Worm (Caenorhabditis elegans) whole organism, early embryonic: ENCODE measurements around the gene gad-2.
"Not testable (repeated sequence)": the region's sequence is repeated elsewhere in the genome, so short reads cannot be mapped to it uniquely, and the experiment has no call there.

Experiments used
- B0310.2 ChIP-seq: sonication (generic microtip); optimal IDR thresholded peaks from 2 replicates; lab custom pipeline; 2016; ENCODE audit warnings: mild to moderate bottlenecking, missing genetic modification characterization, missing compliant biosample characterization
- F13C5.2 ChIP-seq: sonication (generic microtip); optimal IDR thresholded peaks from 2 replicates; lab custom pipeline; 2017; ENCODE audit warnings: mild to moderate bottlenecking, missing genetic modification characterization, inconsistent platforms, missing compliant biosample characterization
- aly-1 ChIP-seq: sonication (generic microtip); optimal IDR thresholded peaks from 2 replicates; lab custom pipeline; 2016; ENCODE audit warnings: missing genetic modification characterization, missing compliant biosample characterization
- ama-1 ChIP-seq: fragments of 150-350 bp; optimal IDR thresholded peaks from 2 replicates; lab custom pipeline; 2014
- ceh-13 ChIP-seq: fragments of 200-800 bp; sonication (Bioruptor generic); optimal IDR thresholded peaks from 2 replicates; lab custom pipeline; 2018; ENCODE audit warnings: mild to moderate bottlenecking, missing genetic modification characterization, missing compliant biosample characterization
- ceh-36 ChIP-seq: sonication (generic microtip); optimal IDR thresholded peaks from 2 replicates; lab custom pipeline; 2016; ENCODE audit warnings: missing genetic modification characterization, inconsistent platforms, missing compliant biosample characterization
- ets-7 ChIP-seq: sonication (generic microtip); optimal IDR thresholded peaks from 2 replicates; lab custom pipeline; 2016; ENCODE audit warnings: missing genotype, missing genetic modification characterization, missing compliant biosample characterization
- flt-1 ChIP-seq: fragments of 200-800 bp; sonication (Bioruptor generic); IDR thresholded peaks from 2 replicates; pipeline ENCODE4 v1.3.6; 2022; ENCODE audit warnings: missing genetic modification characterization, missing compliant biosample characterization
- hmbx-1 ChIP-seq: sonication (generic microtip); optimal IDR thresholded peaks from 2 replicates; lab custom pipeline; 2016; ENCODE audit warnings: mild to moderate bottlenecking, missing genetic modification characterization, missing compliant biosample characterization
- hmg-4 ChIP-seq: fragments of 200-800 bp; sonication (Bioruptor generic); optimal IDR thresholded peaks from 2 replicates; lab custom pipeline; 2018; ENCODE audit warnings: mild to moderate bottlenecking, missing genetic modification characterization, missing compliant biosample characterization
- hnd-1 ChIP-seq: sonication (generic microtip); optimal IDR thresholded peaks from 2 replicates; lab custom pipeline; 2016; ENCODE audit warnings: missing genetic modification characterization, missing compliant biosample characterization
- pes-1 ChIP-seq: fragments of 200-800 bp; sonication (Bioruptor generic); IDR thresholded peaks from 2 replicates; pipeline ENCODE4 v1.3.6; 2022; ENCODE audit warnings: missing genetic modification reagents, missing genetic modification characterization, missing compliant biosample characterization
- scrt-1 ChIP-seq: fragments of 200-800 bp; sonication (Bioruptor generic); IDR thresholded peaks from 2 replicates; pipeline ENCODE4 v1.3.6; 2022; ENCODE audit warnings: missing genetic modification characterization, missing compliant biosample characterization
- sea-1 ChIP-seq: fragments of 200-800 bp; sonication (Bioruptor generic); conservative IDR thresholded peaks from 2 replicates; pipeline ENCODE4 v1.3.6; 2022; ENCODE audit warnings: missing genetic modification characterization, missing compliant biosample characterization
- tbx-11 ChIP-seq: fragments of 200-800 bp; sonication (Bioruptor generic); IDR thresholded peaks from 2 replicates; pipeline ENCODE4 v1.3.6; 2022; ENCODE audit warnings: missing genetic modification characterization, missing compliant biosample characterization
- tbx-37 ChIP-seq: fragments of 200-800 bp; sonication (Bioruptor generic); conservative IDR thresholded peaks from 2 replicates; pipeline ENCODE4 v1.3.6; 2022; ENCODE audit warnings: missing genetic modification reagents, missing genetic modification characterization, missing compliant biosample characterization
- tra-4 ChIP-seq: sonication (generic microtip); optimal IDR thresholded peaks from 2 replicates; lab custom pipeline; 2017; ENCODE audit warnings: missing genetic modification characterization, missing compliant biosample characterization

Gene gad-2

ce11 chrX:7393167-7393566, at the start of gene gad-2:
TSS of gene gad-2 (plus strand) at chrX:7393467.
- no peak for TF ChIP-seq tbx-11
- TF ChIP-seq scrt-1 (GFP tag; lab: Robert Waterston, UW) = no peak
- TF ChIP-seq ama-1 (lab: Kevin White, UChicago) = no peak
- TF ChIP-seq hmg-4 (GFP tag; lab: Kevin White, UChicago) = no peak
- no peak for TF ChIP-seq hmbx-1 (tag; lab: Kevin White, UChicago)
- no peak for TF ChIP-seq ets-7 (tag; lab: Kevin White, UChicago)
- TF ChIP-seq flt-1 (GFP tag; lab: Robert Waterston, UW) = no peak
- TF ChIP-seq tbx-37 (GFP tag; lab: Robert Waterston, UW) = no peak
- no peak for TF ChIP-seq tra-4 (tag; lab: Kevin White, UChicago)
- TF ChIP-seq hnd-1 = no peak
- TF ChIP-seq aly-1 = no peak
- no peak for TF ChIP-seq sea-1 (GFP tag; lab: Robert Waterston, UW)
- TF ChIP-seq pes-1 (GFP tag; lab: Robert Waterston, UW) = no peak
- no peak for TF ChIP-seq F13C5.2 (tag; lab: Kevin White, UChicago)
- no peak for TF ChIP-seq ceh-36 (tag; lab: Kevin White, UChicago)
- no peak for TF ChIP-seq ceh-13 (GFP tag; lab: Kevin White, UChicago)
- no peak for TF ChIP-seq B0310.2 (tag; lab: Kevin White, UChicago)

- TF ChIP-seq ceh-36 (tag; lab: Kevin White, UChicago) (no peak), sea-1 (GFP tag; lab: Robert Waterston, UW) (no peak), hnd-1 (no peak), hmg-4 (GFP tag; lab: Kevin White, UChicago) (no peak), tbx-11 (no peak), aly-1 (no peak)
Observed at ce11 chrX:7343747-7344146, 49.5 kb upstream of the gad-2 start, which contains the start of gene C07D8.5. TSS of gene C07D8.5 (plus strand) at chrX:7344047.

ce11 chrX:7365267-7365666, 28.0 kb upstream of the gad-2 start, which contains the start of gene C56G3.2:
TSS of gene C56G3.2 (plus strand) at chrX:7365567.
- TF ChIP-seq ama-1 (lab: Kevin White, UChicago); B0310.2 (tag; lab: Kevin White, UChicago); pes-1 (GFP tag; lab: Robert Waterston, UW): not testable (repeated sequence)

- no peak for TF ChIP-seq sea-1 (GFP tag; lab: Robert Waterston, UW)
- TF ChIP-seq scrt-1 (GFP tag; lab: Robert Waterston, UW) = no peak
- TF ChIP-seq tbx-37 (GFP tag; lab: Robert Waterston, UW) = no peak
- TF ChIP-seq B0310.2 (tag; lab: Kevin White, UChicago) = no peak
- TF ChIP-seq pes-1 (GFP tag; lab: Robert Waterston, UW) = no peak
- no peak for TF ChIP-seq tbx-11
- TF ChIP-seq ets-7 (tag; lab: Kevin White, UChicago) = no peak
- no peak for TF ChIP-seq hnd-1
- no peak for TF ChIP-seq ceh-13 (GFP tag; lab: Kevin White, UChicago)
- no peak for TF ChIP-seq flt-1 (GFP tag; lab: Robert Waterston, UW)
- no peak for TF ChIP-seq hmg-4 (GFP tag; lab: Kevin White, UChicago)
Observed at ce11 chrX:7369770-7370169, 23.5 kb upstream of the gad-2 start.

ce11 chrX:7371945-7372344, 21.3 kb upstream of the gad-2 start:
- TF ChIP-seq ets-7 (tag; lab: Kevin White, UChicago) (no peak), flt-1 (GFP tag; lab: Robert Waterston, UW) (no peak), hmbx-1 (tag; lab: Kevin White, UChicago) (no peak), pes-1 (GFP tag; lab: Robert Waterston, UW) (no peak), F13C5.2 (tag; lab: Kevin White, UChicago) (no peak), ceh-13 (GFP tag; lab: Kevin White, UChicago) (no peak), hnd-1 (no peak), sea-1 (GFP tag; lab: Robert Waterston, UW) (no peak), hmg-4 (GFP tag; lab: Kevin White, UChicago) (no peak), ama-1 (lab: Kevin White, UChicago) (no peak), aly-1 (no peak), B0310.2 (tag; lab: Kevin White, UChicago) (no peak), ceh-36 (tag; lab: Kevin White, UChicago) (no peak), scrt-1 (GFP tag; lab: Robert Waterston, UW) (no peak)

- TF ChIP-seq ceh-13 (GFP tag; lab: Kevin White, UChicago) = no peak
Observed at ce11 chrX:7376941-7377340, 16.3 kb upstream of the gad-2 start, which contains the start of gene npr-8. TSS of gene npr-8 (plus strand) at chrX:7377302.

- TF ChIP-seq tbx-37 (GFP tag; lab: Robert Waterston, UW) (no peak), B0310.2 (tag; lab: Kevin White, UChicago) (no peak), ceh-36 (tag; lab: Kevin White, UChicago) (no peak), ama-1 (lab: Kevin White, UChicago) (no peak), tra-4 (tag; lab: Kevin White, UChicago) (no peak), aly-1 (no peak), hnd-1 (no peak), sea-1 (GFP tag; lab: Robert Waterston, UW) (no peak), hmg-4 (GFP tag; lab: Kevin White, UChicago) (no peak)
Observed at ce11 chrX:7378608-7379007, 14.7 kb upstream of the gad-2 start.

- no peak for TF ChIP-seq sea-1 (GFP tag; lab: Robert Waterston, UW)
- TF ChIP-seq F13C5.2 (tag; lab: Kevin White, UChicago) = no peak
- TF ChIP-seq ama-1 (lab: Kevin White, UChicago) = no peak
- no peak for TF ChIP-seq tbx-11
- TF ChIP-seq flt-1 (GFP tag; lab: Robert Waterston, UW) = no peak
- no peak for TF ChIP-seq hmbx-1 (tag; lab: Kevin White, UChicago)
- no peak for TF ChIP-seq hmg-4 (GFP tag; lab: Kevin White, UChicago)
- TF ChIP-seq tra-4 (tag; lab: Kevin White, UChicago) = no peak
- TF ChIP-seq B0310.2 (tag; lab: Kevin White, UChicago) = no peak
- no peak for TF ChIP-seq pes-1 (GFP tag; lab: Robert Waterston, UW)
- TF ChIP-seq scrt-1 (GFP tag; lab: Robert Waterston, UW) = no peak
- no peak for TF ChIP-seq aly-1
- TF ChIP-seq ceh-36 (tag; lab: Kevin White, UChicago) = no peak
Observed at ce11 chrX:7390270-7390669, 3.0 kb upstream of the gad-2 start, which contains the start of gene C10A4.6. TSS of gene C10A4.6 (plus strand) at chrX:7390570.
